Worm (Caenorhabditis elegans): Measurements from ENCODE around the gene npr-35.

- TF ChIP-seq ceh-13 (GFP tag; optimal IDR thresholded peaks at IDR 0.05) (no peak), F13C5.2 (tag; optimal IDR thresholded peaks at IDR 0.05) (no peak), aly-1 (tag; optimal IDR thresholded peaks at IDR 0.05) (no peak)
These were observed 45.9 kb downstream of the npr-35 start, which contains the start of gene imp-3 for ce11 chrIV:7789521-7789949.
